Worm (Caenorhabditis elegans): ENCODE data around the gene E_BE45912.2.

- no peak for TF ChIP-seq elt-1 (tag; optimal IDR thresholded peaks at IDR 0.05)
- TF ChIP-seq zag-1 (tag; optimal IDR thresholded peaks at IDR 0.05): no peak
- no peak for TF ChIP-seq egl-27 (tag; optimal IDR thresholded peaks at IDR 0.05)
- no peak for TF ChIP-seq lsy-2 (tag; optimal IDR thresholded peaks at IDR 0.05)
- TF ChIP-seq blmp-1 (tag; optimal IDR thresholded peaks at IDR 0.05; ENCODE audit: insufficient read depth): no peak
- TF ChIP-seq fos-1 (tag; optimal IDR thresholded peaks at IDR 0.05): no peak
- no peak for TF ChIP-seq mdl-1 (tag; optimal IDR thresholded peaks at IDR 0.05)
- TF ChIP-seq ZK546.5 (tag; optimal IDR thresholded peaks at IDR 0.05): no peak
- TF ChIP-seq aly-2 (tag; optimal IDR thresholded peaks at IDR 0.05): no peak
Observed at ce11 chrIII:978889-979288, 52.0 kb downstream of the E_BE45912.2 start.

Data from whole organism, L2 larva.